Worm (Caenorhabditis elegans) whole organism, L1 larva: Measurements from ENCODE around the gene T20B12.4.
A peak's percentile ranks its signal among the peaks of the same experiment; 100 is the strongest.

ENCODE experiments used
- C34B4.2 ChIP-seq: sonication (generic microtip); optimal IDR thresholded peaks from 2 replicates; lab custom pipeline; 2017; ENCODE audit warnings: mild to moderate bottlenecking, missing genetic modification characterization, missing compliant biosample characterization
- blmp-1 ChIP-seq: fragments of 150-350 bp; optimal IDR thresholded peaks from 2 replicates; lab custom pipeline; 2014; ENCODE audit warnings: missing biosample characterization, missing genetic modification characterization
- ceh-82 ChIP-seq, 3 experiments: fragments of 150-350 bp in 1 of 3; sonication (generic microtip) in 2 of 3; optimal IDR thresholded peaks; 2 replicates each; lab custom pipeline; 2014 to 2017; ENCODE audit warnings: missing biosample characterization in 3 of 3, missing genetic modification characterization in 3 of 3
- ces-1 ChIP-seq: fragments of 150-350 bp; optimal IDR thresholded peaks from 2 replicates; lab custom pipeline; 2014; ENCODE audit warnings: missing biosample characterization, missing genetic modification reagents, missing genetic modification characterization
- efl-1 ChIP-seq, 4 experiments: fragments of 150-350 bp; optimal IDR thresholded peaks in 3 of 4; peaks in 1 of 4; 1 replicate in 1 of 4; 2 replicates in 3 of 4; lab custom pipeline; 2014; ENCODE audit warnings: missing biosample characterization in 2 of 4, missing genetic modification characterization in 2 of 4, missing genetic modification reagents in 2 of 4
- efl-3 ChIP-seq: fragments of 200-800 bp; sonication (Bioruptor generic); optimal IDR thresholded peaks from 2 replicates; lab custom pipeline; 2018; ENCODE audit warnings: mild to moderate bottlenecking, missing genetic modification characterization, missing compliant biosample characterization
- ets-5 ChIP-seq: fragments of 200-800 bp; sonication (Bioruptor generic); IDR thresholded peaks from 2 replicates; pipeline ENCODE4 v1.3.6; 2022; ENCODE audit warnings: missing genetic modification characterization, missing compliant biosample characterization
- fkh-10 ChIP-seq: sonication (generic microtip); optimal IDR thresholded peaks from 2 replicates; lab custom pipeline; 2017; ENCODE audit warnings: missing biosample characterization, missing genetic modification reagents, missing genetic modification characterization
- lin-14 ChIP-seq: fragments of 200-800 bp; sonication (Bioruptor generic); optimal IDR thresholded peaks from 2 replicates; lab custom pipeline; 2018; ENCODE audit warnings: mild to moderate bottlenecking, missing genetic modification characterization, moderate library complexity, missing compliant biosample characterization
- lsy-2 ChIP-seq, 2 experiments: fragments of 150-350 bp; optimal IDR thresholded peaks; 2 replicates each; lab custom pipeline; 2014; ENCODE audit warnings: missing biosample characterization in 2 of 2, missing genetic modification characterization in 2 of 2
- mef-2 ChIP-seq: fragments of 150-350 bp; optimal IDR thresholded peaks from 2 replicates; lab custom pipeline; 2014; ENCODE audit warnings: missing biosample characterization, missing genetic modification characterization
- mep-1 ChIP-seq: fragments of 150-350 bp; optimal IDR thresholded peaks from 2 replicates; lab custom pipeline; 2014; ENCODE audit warnings: missing biosample characterization, missing genetic modification characterization
- nhr-71 ChIP-seq: sonication (generic microtip); optimal IDR thresholded peaks from 2 replicates; lab custom pipeline; 2016; ENCODE audit warnings: mild to moderate bottlenecking, missing genetic modification characterization, moderate library complexity, missing compliant biosample characterization
- nhr-76 ChIP-seq: sonication (generic microtip); optimal IDR thresholded peaks from 2 replicates; lab custom pipeline; 2017; ENCODE audit warnings: missing biosample characterization, missing genetic modification characterization
- nhr-85 ChIP-seq: sonication (generic microtip); peaks from one replicate; lab custom pipeline; 2016; ENCODE audit warnings: missing genetic modification characterization, inconsistent platforms, missing compliant biosample characterization
- pax-3 ChIP-seq: fragments of 200-800 bp; sonication (Bioruptor generic); optimal IDR thresholded peaks from 2 replicates; lab custom pipeline; 2018; ENCODE audit warnings: mild to moderate bottlenecking, missing genetic modification characterization, moderate library complexity, missing compliant biosample characterization
- rnt-1 ChIP-seq: sonication (generic microtip); optimal IDR thresholded peaks from 2 replicates; lab custom pipeline; 2016; ENCODE audit warnings: mild to moderate bottlenecking, missing genetic modification characterization, moderate library complexity, missing compliant biosample characterization
- snu-23 ChIP-seq: sonication (generic microtip); optimal IDR thresholded peaks from 2 replicates; lab custom pipeline; 2016; ENCODE audit warnings: missing genetic modification characterization, missing compliant biosample characterization
- sptf-1 ChIP-seq: fragments of 150-350 bp; optimal IDR thresholded peaks from 2 replicates; lab custom pipeline; 2014; ENCODE audit warnings: missing biosample characterization, missing genetic modification characterization
- unc-98 ChIP-seq: fragments of 200-800 bp; sonication (Bioruptor generic); IDR thresholded peaks from 2 replicates; pipeline ENCODE4 v1.3.6; 2022; ENCODE audit warnings: missing genetic modification characterization, missing compliant biosample characterization

The T20B12.4 gene

DNA sequence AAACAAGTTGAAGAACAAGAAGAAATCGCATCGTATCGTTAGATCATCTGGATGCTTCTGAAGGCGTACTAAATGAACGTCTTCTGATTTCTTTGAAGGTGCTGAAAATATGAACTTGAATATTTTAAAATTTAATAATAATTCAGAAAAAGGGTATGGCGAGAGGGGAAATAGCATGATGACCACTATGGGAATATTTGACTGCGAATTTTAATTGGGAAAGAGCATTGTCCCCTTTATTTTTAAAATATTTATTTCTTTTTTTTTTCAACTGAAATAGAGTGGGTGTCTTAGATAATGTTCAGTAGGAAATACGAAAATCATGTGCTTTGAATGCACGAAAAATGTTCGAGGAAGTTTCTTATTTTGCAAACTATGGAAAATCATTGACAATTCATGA, 27.8 kb downstream of the T20B12.4 start, which contains the start of gene lgc-50:
Gene lgc-50 (minus strand): TSS at position 101 of the 400 bp plus-strand sequence.
- no peak for TF ChIP-seq blmp-1

DNA sequence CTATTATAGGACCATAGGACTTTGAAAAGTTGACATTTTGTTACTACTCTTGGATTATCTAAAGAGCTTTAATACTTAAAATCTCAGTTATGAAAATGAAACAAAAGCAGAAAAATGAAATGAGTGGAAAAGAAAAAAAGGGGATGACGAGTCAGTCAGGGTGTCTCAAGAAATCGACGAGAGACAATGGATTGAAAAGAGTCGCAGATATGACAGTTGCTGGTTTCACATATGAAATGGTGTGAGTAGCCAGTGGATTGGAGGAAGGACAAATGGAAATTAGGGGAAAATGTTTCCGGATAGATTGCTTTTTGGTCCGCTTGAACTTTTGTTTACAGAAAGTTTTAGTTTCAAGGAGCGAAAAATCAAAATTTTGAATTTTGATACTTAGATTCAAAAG, 29.7 kb downstream of the T20B12.4 start:
- TF ChIP-seq unc-98 (GFP tag; lab: Robert Waterston, UW), result no peak
- TF ChIP-seq lin-14 (GFP tag; lab: Kevin White, UChicago), result peak; percentile 3
- TF ChIP-seq snu-23 (GFP tag; lab: Kevin White, UChicago), result no peak
- peak; percentile 11 for TF ChIP-seq blmp-1
- no peak for TF ChIP-seq mef-2 (tag; lab: Kevin White, UChicago)
- TF ChIP-seq lsy-2 (tag; optimal IDR thresholded peaks at IDR 0.05; lab: Kevin White, UChicago), result peak in 1 of 2 experiments; percentile 10
- no peak for TF ChIP-seq nhr-85 (tag; lab: Kevin White, UChicago)
- TF ChIP-seq mep-1 (tag; lab: Kevin White, UChicago), result no peak
- peak; percentile 2 for TF ChIP-seq efl-1 (optimal IDR thresholded peaks at IDR 0.05; lab: Kevin White, UChicago)
- TF ChIP-seq efl-1 (GFP tag; optimal IDR thresholded peaks at IDR 0.05 in 1 of 2; lab: Kevin White, UChicago), result no peak
- TF ChIP-seq sptf-1 (tag; lab: Kevin White, UChicago), result no peak
- no peak for TF ChIP-seq ceh-82 (tag; optimal IDR thresholded peaks at IDR 0.05; lab: Kevin White, UChicago)
- TF ChIP-seq fkh-10 (GFP tag; lab: Kevin White, UChicago), result no peak
- TF ChIP-seq nhr-71 (tag; lab: Kevin White, UChicago), result peak; percentile 14
- no peak for TF ChIP-seq C34B4.2 (tag; lab: Kevin White, UChicago)
- no peak for TF ChIP-seq ets-5 (GFP tag; lab: Robert Waterston, UW)
- no peak for TF ChIP-seq ces-1 (GFP tag; lab: Kevin White, UChicago)
- no peak for TF ChIP-seq nhr-76 (tag; lab: Kevin White, UChicago)
- peak; percentile 30 for TF ChIP-seq rnt-1 (tag; lab: Kevin White, UChicago)

DNA sequence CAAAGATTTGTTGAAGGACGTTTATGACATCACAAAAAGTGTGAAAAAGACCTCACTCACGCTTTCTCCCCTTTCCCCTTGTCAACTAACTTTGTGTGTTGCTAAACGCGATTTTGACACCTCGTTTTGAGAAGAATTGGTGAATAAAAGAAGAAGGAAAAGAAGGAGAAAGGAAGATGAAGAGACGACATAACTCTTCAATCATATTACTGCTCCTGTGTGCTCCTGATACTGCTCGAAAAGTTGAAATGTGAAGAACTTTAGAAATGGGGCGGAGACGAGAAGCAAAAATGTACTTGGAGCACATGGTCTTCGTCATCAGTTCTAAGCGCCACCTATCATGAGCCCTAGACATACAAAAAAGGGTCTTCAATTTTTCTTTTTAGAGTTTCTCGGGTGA, 31.5 kb downstream of the T20B12.4 start:
- TF ChIP-seq lin-14 (GFP tag; lab: Kevin White, UChicago) (peak; percentile 42), efl-3 (GFP tag; lab: Kevin White, UChicago) (no peak), fkh-10 (GFP tag; lab: Kevin White, UChicago) (peak; percentile 82), pax-3 (tag; lab: Kevin White, UChicago) (no peak)
